Worm (Caenorhabditis elegans): ENCODE measurements around the gene T05G5.5.
A peak's percentile ranks its signal among the peaks of the same experiment; 100 is the strongest.

Gene T05G5.5

ce11 chrIII:9701798-9702197 is 49.4 kb downstream of the T05G5.5 start:
- TF ChIP-seq arid-1 (GFP tag; conservative IDR thresholded peaks at IDR 0.05) (0 out of 2 replicates have a peak, but pooled peaks have one; percentile 30), jun-1 (tag; optimal IDR thresholded peaks at IDR 0.05) (no peak), lir-3 (tag; optimal IDR thresholded peaks at IDR 0.05) (no peak), lin-39 (tag; optimal IDR thresholded peaks at IDR 0.05) (no peak), zfp-3 (GFP tag; conservative IDR thresholded peaks at IDR 0.05) (no peak), ceh-44 (GFP tag; IDR thresholded peaks at IDR 0.05) (no peak), vab-7 (GFP tag; IDR thresholded peaks at IDR 0.05) (no peak), F10B5.3 (tag; optimal IDR thresholded peaks at IDR 0.05) (no peak), lim-7 (GFP tag; IDR thresholded peaks at IDR 0.05) (no peak), D1046.2 (GFP tag; IDR thresholded peaks at IDR 0.05) (no peak), R02D3.7 (tag; optimal IDR thresholded peaks at IDR 0.05) (no peak), nhr-10 (tag; optimal IDR thresholded peaks at IDR 0.05) (no peak), daf-8 (GFP tag; IDR thresholded peaks at IDR 0.05) (no peak), mep-1 (tag; optimal IDR thresholded peaks at IDR 0.05) (no peak), unc-62 (GFP tag; optimal IDR thresholded peaks at IDR 0.05 in 1 of 2) (peak in 1 of 2 experiments; percentile 89), unc-62 (tag; optimal IDR thresholded peaks at IDR 0.05) (no peak), lin-1 (GFP tag; IDR thresholded peaks at IDR 0.05) (no peak), Y75B8A.6 (GFP tag; IDR thresholded peaks at IDR 0.05) (no peak), aha-1 (tag) (peak; percentile 64), zag-1 (tag; optimal IDR thresholded peaks at IDR 0.05) (no peak), F26F4.8 (GFP tag; conservative IDR thresholded peaks at IDR 0.05) (no peak), dmd-6 (GFP tag; IDR thresholded peaks at IDR 0.05) (no peak), nhr-6 (tag; optimal IDR thresholded peaks at IDR 0.05) (no peak), zip-11 (GFP tag; IDR thresholded peaks at IDR 0.05) (no peak), nhr-111 (GFP tag; optimal IDR thresholded peaks at IDR 0.05) (no peak), set-16 (GFP tag; IDR thresholded peaks at IDR 0.05) (peak; percentile 35; the same call in 1 of the 2 replicates), saeg-2 (GFP tag; IDR thresholded peaks at IDR 0.05) (no peak), ztf-7 (tag; optimal IDR thresholded peaks at IDR 0.05) (no peak), nhr-11 (tag; optimal IDR thresholded peaks at IDR 0.05) (no peak), ceh-82 (tag; optimal IDR thresholded peaks at IDR 0.05) (no peak), hmg-1.1 (GFP tag; IDR thresholded peaks at IDR 0.05) (peak; percentile 58), snpc-4 (tag; optimal IDR thresholded peaks at IDR 0.05) (no peak), pha-4 (GFP tag; IDR thresholded peaks at IDR 0.05) (no peak), pha-4 (tag; optimal IDR thresholded peaks at IDR 0.05) (no peak), dve-1 (tag; optimal IDR thresholded peaks at IDR 0.05; ENCODE audit: insufficient read depth) (no peak), mdl-1 (tag; optimal IDR thresholded peaks at IDR 0.05) (no peak), T20F7.1 (GFP tag; optimal IDR thresholded peaks at IDR 0.05) (no peak), zip-2 (tag; optimal IDR thresholded peaks at IDR 0.05) (no peak)

ce11 chrIII:9700114-9700690 is 51.0 kb downstream of the T05G5.5 start:
- TF ChIP-seq hlh-11 (tag; optimal IDR thresholded peaks at IDR 0.05), result peak; percentile 8
- peak; percentile 97 for TF ChIP-seq aha-1 (tag)
- no peak for TF ChIP-seq Y5F2A.4 (GFP tag; optimal IDR thresholded peaks at IDR 0.05)
- TF ChIP-seq attf-4 (tag; optimal IDR thresholded peaks at IDR 0.05), result no peak
- TF ChIP-seq mxl-3 (GFP tag; optimal IDR thresholded peaks at IDR 0.05), result peak; percentile 27
- peak; percentile 65 for TF ChIP-seq nhr-28 (tag; optimal IDR thresholded peaks at IDR 0.05)

Measured in whole organism, L4 larva.